Worm (Caenorhabditis elegans): ENCODE data around the gene M03E7.3.

M03E7.3 gene

ce11 chrV:5614724-5615123, at the start of gene M03E7.3:
Gene M03E7.3 (plus strand): TSS chrV:5615024.
- TF ChIP-seq elt-3 (tag; optimal IDR thresholded peaks at IDR 0.05) (no peak), ceh-83 (GFP tag; optimal IDR thresholded peaks at IDR 0.05) (no peak), lin-32 (GFP tag; optimal IDR thresholded peaks at IDR 0.05) (no peak), unc-39 (tag; optimal IDR thresholded peaks at IDR 0.05) (no peak), blmp-1 (tag; optimal IDR thresholded peaks at IDR 0.05) (no peak), unc-62 (GFP tag; optimal IDR thresholded peaks at IDR 0.05) (no peak), ztf-11 (tag; optimal IDR thresholded peaks at IDR 0.05) (no peak), mls-2 (tag; optimal IDR thresholded peaks at IDR 0.05) (no peak), unc-120 (tag; optimal IDR thresholded peaks at IDR 0.05; ENCODE audit: poor library complexity, severe bottlenecking) (no peak), tbx-8 (GFP tag; optimal IDR thresholded peaks at IDR 0.05) (no peak)

- TF ChIP-seq flh-1 (GFP tag; optimal IDR thresholded peaks at IDR 0.05) = no peak
- no peak for TF ChIP-seq hlh-1 (tag; optimal IDR thresholded peaks at IDR 0.05)
- no peak for TF ChIP-seq ces-1 (GFP tag; optimal IDR thresholded peaks at IDR 0.05)
- TF ChIP-seq ceh-43 (GFP tag; optimal IDR thresholded peaks at IDR 0.05) = no peak
- no peak for TF ChIP-seq ztf-11 (tag; optimal IDR thresholded peaks at IDR 0.05)
- no peak for TF ChIP-seq nhr-76 (tag; optimal IDR thresholded peaks at IDR 0.05)
Measured at ce11 chrV:5567119-5567518, 47.7 kb upstream of the M03E7.3 start, which contains the start of gene C18C4.7. Gene C18C4.7 (minus strand): TSS chrV:5567219.

ce11 chrV:5570433-5570832, 44.4 kb upstream of the M03E7.3 start, which contains the start of gene glb-6:
Gene glb-6 (minus strand): TSS chrV:5570533.
- TF ChIP-seq ceh-39 (tag; optimal IDR thresholded peaks at IDR 0.05) = no peak
- peak; percentile 21 for TF ChIP-seq ces-1 (GFP tag; optimal IDR thresholded peaks at IDR 0.05)
- TF ChIP-seq M03D4.4 (tag; optimal IDR thresholded peaks at IDR 0.05) = no peak

DNA sequence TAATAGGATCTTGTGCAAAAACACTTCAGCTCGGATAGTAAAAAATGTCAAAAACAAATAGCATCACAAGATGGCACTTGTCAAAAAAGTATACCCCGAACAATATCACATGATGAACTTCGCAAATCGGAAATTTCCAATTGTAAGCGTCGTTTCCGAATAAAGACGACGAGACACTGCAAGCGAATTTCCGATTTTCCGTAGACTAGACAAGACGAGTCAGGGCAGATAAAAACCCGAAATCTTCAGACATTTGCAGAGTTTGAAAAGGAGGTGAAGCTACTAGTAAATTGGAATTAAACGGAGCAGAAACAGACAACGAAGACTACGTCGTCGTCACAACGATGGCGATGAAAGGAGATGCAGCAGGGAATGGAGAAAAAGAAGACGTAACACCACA, 43.1 kb upstream of the M03E7.3 start:
- TF ChIP-seq ham-2 (GFP tag; optimal IDR thresholded peaks at IDR 0.05) (no peak), sem-2 (GFP tag; optimal IDR thresholded peaks at IDR 0.05) (no peak), snpc-4 (tag; optimal IDR thresholded peaks at IDR 0.05) (no peak), hlh-1 (tag; optimal IDR thresholded peaks at IDR 0.05) (no peak), ztf-11 (tag; optimal IDR thresholded peaks at IDR 0.05) (no peak), nhr-12 (tag; optimal IDR thresholded peaks at IDR 0.05) (no peak), ceh-39 (tag; optimal IDR thresholded peaks at IDR 0.05) (no peak), ces-1 (GFP tag; optimal IDR thresholded peaks at IDR 0.05) (peak; percentile 32)

DNA sequence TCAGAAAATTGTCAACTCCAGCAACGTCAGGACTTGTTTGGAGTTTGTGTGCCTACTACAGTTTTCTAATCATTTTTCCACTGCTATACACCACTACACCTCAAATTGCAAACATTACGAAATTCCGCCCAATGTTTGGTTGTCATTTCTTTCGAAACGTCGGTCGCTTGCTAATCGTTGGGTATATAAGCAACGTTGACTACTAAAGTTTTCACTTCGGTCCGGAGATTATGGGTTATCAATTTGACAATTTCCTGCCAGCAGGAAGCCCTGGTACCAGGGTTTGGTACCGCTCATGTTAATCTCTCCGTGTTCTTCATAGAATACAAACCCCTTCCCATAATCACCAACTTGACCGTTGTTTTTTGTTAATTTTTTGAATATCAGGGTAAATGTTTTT, 38.8 kb upstream of the M03E7.3 start:
- no peak for TF ChIP-seq zip-8 (tag; optimal IDR thresholded peaks at IDR 0.05)
- TF ChIP-seq ceh-83 (GFP tag; optimal IDR thresholded peaks at IDR 0.05) = no peak
- TF ChIP-seq mls-2 (tag; optimal IDR thresholded peaks at IDR 0.05) = no peak
- no peak for TF ChIP-seq ceh-39 (tag; optimal IDR thresholded peaks at IDR 0.05)
- TF ChIP-seq pha-4 (tag; optimal IDR thresholded peaks at IDR 0.05) = no peak
- no peak for TF ChIP-seq ceh-43 (GFP tag; optimal IDR thresholded peaks at IDR 0.05)
- no peak for TF ChIP-seq cnd-1 (tag; optimal IDR thresholded peaks at IDR 0.05)
- no peak for TF ChIP-seq M03D4.4 (tag; optimal IDR thresholded peaks at IDR 0.05)

ce11 chrV:5579666-5580065, 35.2 kb upstream of the M03E7.3 start:
- no peak for TF ChIP-seq tbx-8 (GFP tag; optimal IDR thresholded peaks at IDR 0.05)
- no peak for TF ChIP-seq bed-3 (GFP tag; optimal IDR thresholded peaks at IDR 0.05)
- TF ChIP-seq snpc-4 (tag; optimal IDR thresholded peaks at IDR 0.05) = no peak
- TF ChIP-seq blmp-1 (tag; optimal IDR thresholded peaks at IDR 0.05) = no peak
- no peak for TF ChIP-seq unc-62 (GFP tag; optimal IDR thresholded peaks at IDR 0.05)
- TF ChIP-seq lin-13 (tag; optimal IDR thresholded peaks at IDR 0.05) = no peak
- no peak for TF ChIP-seq mab-5 (tag; optimal IDR thresholded peaks at IDR 0.05)
- TF ChIP-seq mls-2 (tag; optimal IDR thresholded peaks at IDR 0.05) = no peak
- TF ChIP-seq ces-1 (GFP tag; optimal IDR thresholded peaks at IDR 0.05) = no peak
- TF ChIP-seq zip-8 (tag; optimal IDR thresholded peaks at IDR 0.05) = no peak
- TF ChIP-seq elt-1 (tag; optimal IDR thresholded peaks at IDR 0.05; ENCODE audit: borderline replicate concordance, insufficient read depth) = no peak
- TF ChIP-seq nhr-28 (tag; optimal IDR thresholded peaks at IDR 0.05) = no peak
- no peak for TF ChIP-seq flh-1 (GFP tag; optimal IDR thresholded peaks at IDR 0.05)
- no peak for TF ChIP-seq M03D4.4 (tag; optimal IDR thresholded peaks at IDR 0.05)
- TF ChIP-seq ham-2 (GFP tag; optimal IDR thresholded peaks at IDR 0.05) = no peak
- no peak for TF ChIP-seq lin-32 (GFP tag; optimal IDR thresholded peaks at IDR 0.05)
- TF ChIP-seq mep-1 (tag; optimal IDR thresholded peaks at IDR 0.05) = no peak
- no peak for TF ChIP-seq nhr-76 (tag; optimal IDR thresholded peaks at IDR 0.05)

Data from whole organism, mixed stage, embryonic.